Fruit fly (Drosophila melanogaster) whole organism, prepupa: ENCODE results near the gene Pex1.

ENCODE experiments used
- esn ChIP-seq: fragments of 200-800 bp; sonication (Bioruptor generic); optimal IDR thresholded peaks from 2 replicates; lab custom pipeline; 2016; ENCODE audit warnings: missing biosample characterization, mild to moderate bottlenecking, missing genetic modification characterization, moderate library complexity
- ss ChIP-seq, 2 experiments: fragments of 200-800 bp; sonication (Bioruptor generic); optimal IDR thresholded peaks; 2 replicates in 1 of 2; 3 replicates in 1 of 2; lab custom pipeline; 2017 to 2018; ENCODE audit warnings: mild to moderate bottlenecking in 2 of 2, missing biosample characterization in 2 of 2, missing genetic modification characterization in 2 of 2, moderate library complexity in 1 of 2

dm6 chr3L:14063241-14064064 lies 8.2 kb upstream of the Pex1 start:
- peak; percentile 28 to 44 for TF ChIP-seq ss (GFP tag; optimal IDR thresholded peaks at IDR 0.05; lab: Kevin White, UChicago)
- no peak for TF ChIP-seq esn (GFP tag; lab: Kevin White, UChicago)
